Worm (Caenorhabditis elegans) whole organism, late embryonic: ENCODE measurements around the gene F15E6.5.

Experiments
- C08G9.2 ChIP-seq: sonication (generic microtip); optimal IDR thresholded peaks from 2 replicates; lab custom pipeline; 2016; ENCODE audit warnings: mild to moderate bottlenecking, missing genetic modification characterization, moderate library complexity, missing compliant biosample characterization
- K02D7.2 ChIP-seq: sonication (generic microtip); optimal IDR thresholded peaks from 2 replicates; lab custom pipeline; 2017; ENCODE audit warnings: mild to moderate bottlenecking, missing genetic modification characterization, missing compliant biosample characterization
- K09A11.1 ChIP-seq: sonication (generic microtip); optimal IDR thresholded peaks from 2 replicates; lab custom pipeline; 2017; ENCODE audit warnings: antibody characterized with exemption, mild to moderate bottlenecking, missing genetic modification characterization, missing compliant biosample characterization; ENCODE audit not compliant: insufficient read depth
- ahr-1 ChIP-seq: sonication (generic microtip); optimal IDR thresholded peaks from 2 replicates; lab custom pipeline; 2016; ENCODE audit warnings: missing genetic modification characterization, missing compliant biosample characterization
- ama-1 ChIP-seq: fragments of 150-350 bp; optimal IDR thresholded peaks from 2 replicates; lab custom pipeline; 2014
- ceh-18 ChIP-seq: sonication (generic microtip); optimal IDR thresholded peaks from 2 replicates; lab custom pipeline; 2016; ENCODE audit warnings: missing genetic modification characterization, missing compliant biosample characterization
- ceh-2 ChIP-seq: sonication (generic microtip); optimal IDR thresholded peaks from 2 replicates; lab custom pipeline; 2016; ENCODE audit warnings: missing genotype, missing genetic modification characterization, missing compliant biosample characterization
- ceh-31 ChIP-seq: sonication (generic microtip); optimal IDR thresholded peaks from 2 replicates; lab custom pipeline; 2016; ENCODE audit warnings: missing genetic modification characterization, missing compliant biosample characterization
- ceh-45 ChIP-seq: fragments of 200-800 bp; sonication (Bioruptor generic); IDR thresholded peaks from 2 replicates; pipeline ENCODE4 v1.3.6; 2022; ENCODE audit warnings: missing genetic modification reagents, missing genetic modification characterization, missing compliant biosample characterization
- ceh-9 ChIP-seq: sonication (generic microtip); optimal IDR thresholded peaks from 2 replicates; lab custom pipeline; 2016; ENCODE audit warnings: mild to moderate bottlenecking, missing genetic modification characterization, inconsistent platforms, missing compliant biosample characterization
- dmd-4 ChIP-seq: sonication (generic microtip); optimal IDR thresholded peaks from 2 replicates; lab custom pipeline; 2016; ENCODE audit warnings: borderline replicate concordance, missing genetic modification characterization, missing compliant biosample characterization
- elt-2 ChIP-seq: sonication (generic microtip); optimal IDR thresholded peaks from 2 replicates; lab custom pipeline; 2016; ENCODE audit warnings: missing genetic modification reagents, missing genetic modification characterization, missing compliant biosample characterization
- elt-4 ChIP-seq: sonication (generic microtip); optimal IDR thresholded peaks from 2 replicates; lab custom pipeline; 2016; ENCODE audit warnings: missing genetic modification characterization, missing compliant biosample characterization
- ets-4 ChIP-seq: sonication (generic microtip); optimal IDR thresholded peaks from 2 replicates; lab custom pipeline; 2016; ENCODE audit warnings: missing genetic modification characterization, missing compliant biosample characterization
- eyg-1 ChIP-seq: sonication (generic microtip); optimal IDR thresholded peaks from 2 replicates; lab custom pipeline; 2016; ENCODE audit warnings: missing genotype, missing genetic modification characterization, missing compliant biosample characterization
- fkh-10 ChIP-seq: fragments of 150-350 bp; optimal IDR thresholded peaks from 2 replicates; lab custom pipeline; 2014; ENCODE audit warnings: missing biosample characterization, missing genetic modification reagents, missing genetic modification characterization
- hlh-13 ChIP-seq: fragments of 200-800 bp; sonication (Bioruptor generic); optimal IDR thresholded peaks from 2 replicates; lab custom pipeline; 2018; ENCODE audit warnings: mild to moderate bottlenecking, missing genetic modification characterization, missing compliant biosample characterization
- hlh-15 ChIP-seq: sonication (generic microtip); optimal IDR thresholded peaks from 2 replicates; lab custom pipeline; 2016; ENCODE audit warnings: missing genetic modification characterization, missing compliant biosample characterization
- hlh-6 ChIP-seq: sonication (generic microtip); optimal IDR thresholded peaks from 2 replicates; lab custom pipeline; 2016; ENCODE audit warnings: missing genotype, missing genetic modification characterization, missing compliant biosample characterization
- madf-2 ChIP-seq: sonication (generic microtip); optimal IDR thresholded peaks from 2 replicates; lab custom pipeline; 2017; ENCODE audit warnings: missing genetic modification characterization, missing compliant biosample characterization
- mec-3 ChIP-seq: sonication (generic microtip); optimal IDR thresholded peaks from 2 replicates; lab custom pipeline; 2016; ENCODE audit warnings: borderline replicate concordance, missing genetic modification characterization, missing compliant biosample characterization
- nhr-11 ChIP-seq: fragments of 150-350 bp; optimal IDR thresholded peaks from 2 replicates; lab custom pipeline; 2014; ENCODE audit warnings: missing biosample characterization, missing genetic modification characterization
- nhr-232 ChIP-seq: sonication (generic microtip); optimal IDR thresholded peaks from 2 replicates; lab custom pipeline; 2016; ENCODE audit warnings: missing genetic modification characterization, missing compliant biosample characterization
- npax-4 ChIP-seq: sonication (generic microtip); optimal IDR thresholded peaks from 2 replicates; lab custom pipeline; 2016; ENCODE audit warnings: missing genetic modification characterization, missing compliant biosample characterization
- pha-2 ChIP-seq: sonication (generic microtip); optimal IDR thresholded peaks from 2 replicates; lab custom pipeline; 2017; ENCODE audit warnings: mild to moderate bottlenecking, missing genetic modification characterization, missing compliant biosample characterization
- pqm-1 ChIP-seq: sonication (generic microtip); optimal IDR thresholded peaks from 2 replicates; lab custom pipeline; 2016; ENCODE audit warnings: missing genetic modification characterization, missing compliant biosample characterization
- pros-1 ChIP-seq: fragments of 150-350 bp; optimal IDR thresholded peaks from 2 replicates; lab custom pipeline; 2014; ENCODE audit warnings: missing biosample characterization, missing genetic modification reagents, missing genetic modification characterization
- ref-2 ChIP-seq: sonication (generic microtip); optimal IDR thresholded peaks from 2 replicates; lab custom pipeline; 2016; ENCODE audit warnings: missing genetic modification characterization, missing compliant biosample characterization
- sdc-2 ChIP-seq: sonication (generic microtip); optimal IDR thresholded peaks from 2 replicates; lab custom pipeline; 2016; ENCODE audit warnings: missing genotype, missing genetic modification characterization, missing compliant biosample characterization
- sox-4 ChIP-seq: sonication (generic microtip); optimal IDR thresholded peaks from 2 replicates; lab custom pipeline; 2017; ENCODE audit warnings: mild to moderate bottlenecking, missing genetic modification characterization, inconsistent platforms, missing compliant biosample characterization
- tbx-2 ChIP-seq: sonication (generic microtip); optimal IDR thresholded peaks from 2 replicates; lab custom pipeline; 2016; ENCODE audit warnings: missing genetic modification characterization, missing compliant biosample characterization
- ttx-3 ChIP-seq: sonication (generic microtip); optimal IDR thresholded peaks from 2 replicates; lab custom pipeline; 2016; ENCODE audit warnings: missing genetic modification reagents, missing genetic modification characterization, missing compliant biosample characterization
- unc-42 ChIP-seq: sonication (generic microtip); optimal IDR thresholded peaks from 2 replicates; lab custom pipeline; 2016; ENCODE audit warnings: missing genotype, missing genetic modification characterization, missing compliant biosample characterization
- zip-5 ChIP-seq: sonication (generic microtip); optimal IDR thresholded peaks from 2 replicates; lab custom pipeline; 2016; ENCODE audit warnings: missing genetic modification characterization, missing compliant biosample characterization

The F15E6.5 gene

ce11 chrIV:4247334-4247733 is 42.0 kb upstream of the F15E6.5 start:
- TF ChIP-seq unc-42 (tag; lab: Kevin White, UChicago) (peak; percentile 22), ttx-3 (tag; lab: Kevin White, UChicago) (no peak), ama-1 (lab: Kevin White, UChicago) (no peak), zip-5 (no peak), nhr-11 (no peak), K09A11.1 (tag; lab: Kevin White, UChicago) (no peak), ceh-9 (tag; lab: Kevin White, UChicago) (no peak), nhr-232 (tag; lab: Kevin White, UChicago) (no peak), ceh-31 (tag; lab: Kevin White, UChicago) (no peak)

DNA sequence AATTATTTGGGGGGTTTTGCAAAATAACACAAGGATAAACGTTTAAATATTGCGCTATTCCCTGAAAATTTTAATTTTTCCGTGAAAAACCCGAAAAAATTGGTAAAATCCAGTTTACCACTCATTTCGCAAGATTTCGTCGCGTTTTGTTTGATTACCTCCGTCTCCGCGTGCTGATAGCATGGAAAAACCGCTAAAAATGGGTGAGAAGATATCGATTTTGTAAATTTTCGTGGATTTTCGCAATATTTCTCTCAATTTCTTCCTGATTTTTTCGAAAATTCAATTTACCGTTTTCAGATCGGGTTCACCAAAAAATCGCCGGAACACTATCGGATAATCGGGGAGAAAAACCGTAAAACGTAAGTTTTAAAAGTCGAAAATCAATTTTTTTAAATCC is 41.6 kb upstream of the F15E6.5 start, which contains the start of gene ama-1:
TSS of gene ama-1 (plus strand) at position 301 of the 400 bp plus-strand sequence.
- TF ChIP-seq mec-3: no peak
- no peak for TF ChIP-seq ahr-1 (tag; lab: Kevin White, UChicago)
- TF ChIP-seq pha-2: peak; percentile 43
- no peak for TF ChIP-seq dmd-4 (tag; lab: Kevin White, UChicago)

ce11 chrIV:4254989-4255582 is 34.3 kb upstream of the F15E6.5 start:
- TF ChIP-seq pqm-1 (no peak), sdc-2 (tag; lab: Kevin White, UChicago) (no peak), ref-2 (tag; lab: Kevin White, UChicago) (no peak), dmd-4 (tag; lab: Kevin White, UChicago) (no peak), ceh-31 (tag; lab: Kevin White, UChicago) (no peak), ahr-1 (tag; lab: Kevin White, UChicago) (no peak)

ce11 chrIV:4259433-4259832 is 29.9 kb upstream of the F15E6.5 start:
- TF ChIP-seq K02D7.2 (tag; lab: Kevin White, UChicago): no peak
- TF ChIP-seq sox-4: no peak
- TF ChIP-seq ceh-45 (GFP tag; lab: Robert Waterston, UW): no peak
- no peak for TF ChIP-seq eyg-1
- TF ChIP-seq elt-2 (tag; lab: Kevin White, UChicago): no peak
- TF ChIP-seq ceh-9 (tag; lab: Kevin White, UChicago): no peak
- no peak for TF ChIP-seq hlh-15 (tag; lab: Kevin White, UChicago)
- no peak for TF ChIP-seq npax-4

DNA sequence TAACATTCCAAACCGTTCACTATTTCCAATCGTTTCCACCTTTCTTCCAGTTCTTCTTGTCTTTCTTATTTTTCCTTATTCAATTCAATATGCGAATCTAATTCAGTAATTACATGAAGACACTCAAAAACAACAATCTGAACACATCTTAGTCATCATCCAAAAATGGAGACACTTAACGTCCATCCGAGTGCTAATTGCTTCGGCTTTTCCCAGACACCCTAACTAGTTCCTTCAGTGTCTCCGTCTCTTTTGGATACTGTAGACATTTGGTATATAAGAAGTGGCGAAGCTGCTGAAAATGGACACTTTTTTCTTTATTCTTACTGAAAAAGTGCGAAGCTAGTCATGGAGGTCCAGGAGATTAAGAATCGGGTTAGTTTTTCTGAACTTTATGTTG is 26.4 kb upstream of the F15E6.5 start, which contains the start of gene col-33:
TSS of gene col-33 (plus strand) at position 301 of the 400 bp plus-strand sequence.
- TF ChIP-seq hlh-13: no peak
- TF ChIP-seq pros-1 (tag; lab: Kevin White, UChicago): no peak
- TF ChIP-seq ceh-2 (tag; lab: Kevin White, UChicago): no peak
- no peak for TF ChIP-seq madf-2 (tag; lab: Kevin White, UChicago)
- TF ChIP-seq, all 69 proteins: peak for 0

DNA sequence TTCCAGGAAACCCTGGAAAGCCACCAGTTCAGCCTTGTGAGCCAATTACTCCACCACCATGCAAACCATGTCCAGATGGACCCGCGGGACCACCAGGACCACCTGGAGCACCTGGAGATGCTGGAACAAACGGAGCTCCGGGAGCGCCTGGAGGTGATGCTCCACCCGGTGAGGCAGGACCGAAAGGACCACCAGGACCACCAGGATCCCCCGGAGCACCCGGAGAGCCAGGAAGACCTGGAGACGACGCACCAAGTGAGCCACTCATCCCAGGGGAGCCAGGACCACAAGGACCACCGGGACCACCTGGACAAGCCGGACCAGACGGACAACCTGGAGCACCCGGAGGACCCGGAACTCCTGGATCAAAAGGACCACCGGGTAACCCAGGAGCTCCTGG is 24.7 kb upstream of the F15E6.5 start:
- TF ChIP-seq ets-4 (no peak), K02D7.2 (tag; lab: Kevin White, UChicago) (no peak), C08G9.2 (tag; lab: Kevin White, UChicago) (peak; percentile 54), hlh-6 (tag; lab: Kevin White, UChicago) (peak; percentile 63), tbx-2 (tag; lab: Kevin White, UChicago) (peak; percentile 6), fkh-10 (GFP tag; lab: Kevin White, UChicago) (no peak), ceh-18 (tag; lab: Kevin White, UChicago) (no peak), elt-4 (tag; lab: Kevin White, UChicago) (peak; percentile 15)
- TF ChIP-seq, all 69 proteins: peak for 4
